Worm (Caenorhabditis elegans): ENCODE data around the gene gcy-9.

DNA sequence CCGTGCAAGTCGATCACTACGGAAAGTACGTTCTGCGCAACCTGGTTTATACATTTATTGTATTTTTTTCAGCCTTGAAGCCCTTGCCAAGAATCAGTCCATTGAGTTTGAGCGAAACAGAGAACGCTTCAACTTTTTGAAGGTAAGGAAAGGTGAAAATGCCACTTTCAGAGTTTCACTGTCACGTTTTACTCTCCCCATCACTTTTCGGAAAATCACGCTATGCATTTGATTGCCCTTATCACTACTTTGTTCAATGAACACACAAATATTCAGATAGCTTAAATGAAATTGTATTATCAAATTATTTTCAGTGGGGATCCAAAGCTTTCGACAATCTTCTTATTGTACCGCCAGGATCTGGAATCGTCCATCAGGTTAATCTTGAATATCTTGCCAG lies 2.8 kb upstream of the gcy-9 start:
- TF ChIP-seq ceh-22 (tag; optimal IDR thresholded peaks at IDR 0.05) (no peak), nhr-11 (tag; optimal IDR thresholded peaks at IDR 0.05) (no peak), zip-5 (tag; optimal IDR thresholded peaks at IDR 0.05) (no peak), fkh-10 (GFP tag; optimal IDR thresholded peaks at IDR 0.05) (no peak), ttx-3 (tag; optimal IDR thresholded peaks at IDR 0.05) (no peak), dve-1 (tag; optimal IDR thresholded peaks at IDR 0.05) (no peak), pag-3 (tag; optimal IDR thresholded peaks at IDR 0.05; ENCODE audit: borderline replicate concordance) (no peak)
